Worm (Caenorhabditis elegans): ENCODE results near the gene F25E5.16.

DNA sequence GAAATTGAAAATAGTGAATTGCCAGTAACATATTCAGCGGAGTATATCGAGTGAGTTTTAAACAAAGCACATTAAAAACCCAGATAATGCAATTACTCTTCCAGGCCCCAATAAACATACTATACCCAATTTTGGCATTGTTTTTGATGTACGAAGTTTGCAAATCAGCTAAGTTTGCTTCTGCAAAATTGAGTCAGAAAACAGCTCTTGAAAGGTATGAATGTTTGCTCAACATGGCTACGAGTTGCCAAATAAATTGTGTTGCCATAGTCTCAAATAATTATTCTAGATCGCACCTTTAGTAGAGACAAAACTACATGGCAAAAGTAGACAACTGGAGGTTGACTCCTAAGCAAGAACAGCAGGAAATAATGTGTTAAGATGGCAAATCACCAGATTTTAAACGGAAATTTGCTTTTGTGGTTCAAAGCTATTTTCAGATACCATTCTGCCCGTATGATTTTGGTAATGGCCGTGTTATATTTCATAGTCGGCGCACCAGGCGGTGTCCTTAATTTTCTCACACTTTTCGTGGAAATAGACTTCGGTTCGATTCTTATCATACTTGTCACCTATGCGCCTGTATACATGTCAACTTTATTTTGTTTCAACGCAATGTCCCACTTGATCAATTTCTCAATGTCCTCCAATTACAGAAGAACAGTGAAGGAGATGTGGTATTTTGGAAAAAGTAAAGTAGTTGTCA is 5.5 kb upstream of the F25E5.16 start:
- TF ChIP-seq fkh-10 (GFP tag; optimal IDR thresholded peaks at IDR 0.05) (no peak), pros-1 (tag; optimal IDR thresholded peaks at IDR 0.05) (no peak), pqm-1 (tag; optimal IDR thresholded peaks at IDR 0.05) (no peak), nhr-11 (tag; optimal IDR thresholded peaks at IDR 0.05) (no peak), ama-1 (optimal IDR thresholded peaks at IDR 0.05) (no peak), sdc-2 (tag; optimal IDR thresholded peaks at IDR 0.05) (no peak), nfya-1 (tag; optimal IDR thresholded peaks at IDR 0.05) (no peak), lin-11 (tag; optimal IDR thresholded peaks at IDR 0.05) (no peak), ztf-16 (tag; optimal IDR thresholded peaks at IDR 0.05) (no peak), pat-9 (tag; optimal IDR thresholded peaks at IDR 0.05) (no peak), pag-3 (tag; optimal IDR thresholded peaks at IDR 0.05; ENCODE audit: borderline replicate concordance) (no peak), ceh-24 (tag; optimal IDR thresholded peaks at IDR 0.05) (no peak), rnt-1 (tag; optimal IDR thresholded peaks at IDR 0.05) (no peak)
